Fruit fly (Drosophila melanogaster) Kc167 (cell line): ENCODE data around the gene qua.

Experiments used
- Myc ChIP-seq: fragments of >200 bp; optimal IDR thresholded peaks from 2 replicates; lab custom pipeline; 2017; ENCODE audit warnings: missing external identifiers
- Sin3A ChIP-seq: fragments of >200 bp; optimal IDR thresholded peaks from 2 replicates; lab custom pipeline; 2018; ENCODE audit warnings: missing external identifiers
- h ChIP-seq: fragments of >200 bp; optimal IDR thresholded peaks from 3 replicates; lab custom pipeline; 2018; ENCODE audit warnings: missing external identifiers
- insv ChIP-seq: fragments of >200 bp; optimal IDR thresholded peaks from 3 replicates; lab custom pipeline; 2018; ENCODE audit warnings: missing external identifiers
- psq ChIP-seq: fragments of >200 bp; optimal IDR thresholded peaks from 2 replicates; lab custom pipeline; 2017; ENCODE audit warnings: missing external identifiers
- ttk ChIP-seq: sonication (Bioruptor generic); optimal IDR thresholded peaks from 2 replicates; lab custom pipeline; 2017; ENCODE audit warnings: missing external identifiers

qua gene

DNA sequence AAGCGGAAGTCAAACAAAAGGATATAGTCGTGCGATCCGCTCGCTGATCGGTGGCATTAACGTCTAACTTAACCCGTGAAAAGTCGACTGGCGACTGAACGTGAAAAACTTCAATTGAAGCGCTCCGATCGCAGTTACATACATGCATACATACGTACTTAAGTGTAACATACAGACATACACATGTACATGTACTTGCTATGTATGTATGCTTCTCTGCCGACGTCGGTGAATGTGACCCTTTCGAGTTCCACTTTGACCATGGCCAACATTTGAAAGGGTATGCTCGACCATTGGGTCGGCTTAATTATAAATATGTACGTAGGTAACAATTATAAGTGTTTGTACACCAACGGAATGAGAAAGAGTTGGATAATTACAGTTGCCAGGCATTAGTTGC, at the start of gene qua:
Gene qua, minus strand, starts transcription at position 101 of the 400 bp plus-strand sequence.
- TF ChIP-seq insv (lab: Kevin White, UChicago) (no peak), Sin3A (no peak), h (lab: Kevin White, UChicago) (no peak), Myc (lab: Kevin White, UChicago) (no peak), psq (lab: Kevin White, UChicago) (no peak), ttk (lab: Kevin White, UChicago) (no peak)

- TF ChIP-seq Myc (lab: Kevin White, UChicago) (no peak), psq (lab: Kevin White, UChicago) (no peak), h (lab: Kevin White, UChicago) (no peak), insv (lab: Kevin White, UChicago) (no peak), ttk (lab: Kevin White, UChicago) (no peak)
Measured at dm6 chr2L:17542661-17543278, 45.8 kb upstream of the qua start.

DNA sequence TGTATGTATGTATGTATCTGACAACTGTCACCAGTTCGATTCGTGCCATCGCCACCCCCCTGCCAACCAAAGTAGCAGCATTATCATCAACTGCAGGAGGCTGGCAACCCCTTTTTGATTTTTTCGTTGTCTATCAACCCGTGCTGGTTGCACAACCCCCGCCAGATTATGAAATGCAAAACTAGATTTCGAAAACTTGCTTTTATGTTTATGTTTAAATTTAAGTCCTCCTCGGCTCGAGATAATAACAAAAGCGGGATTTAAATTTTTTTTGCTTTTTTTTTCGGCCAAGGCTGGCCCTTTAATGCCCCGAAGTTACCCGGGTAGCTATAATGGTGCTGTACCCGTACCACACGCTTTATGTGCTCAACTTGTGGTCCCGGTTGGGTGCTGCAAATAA, 44.1 kb upstream of the qua start:
- TF ChIP-seq Sin3A (no peak), psq (lab: Kevin White, UChicago) (no peak), insv (lab: Kevin White, UChicago) (no peak), Myc (lab: Kevin White, UChicago) (no peak), h (lab: Kevin White, UChicago) (no peak), ttk (lab: Kevin White, UChicago) (no peak)

dm6 chr2L:17533794-17534193, 36.8 kb upstream of the qua start:
- no peak for TF ChIP-seq Sin3A
- no peak for TF ChIP-seq psq (lab: Kevin White, UChicago)
- TF ChIP-seq Myc (lab: Kevin White, UChicago): no peak
- TF ChIP-seq insv (lab: Kevin White, UChicago): no peak
- no peak for TF ChIP-seq ttk (lab: Kevin White, UChicago)
- no peak for TF ChIP-seq h (lab: Kevin White, UChicago)

dm6 chr2L:17532134-17532533, 35.1 kb upstream of the qua start, which contains the start of gene CG15145:
Gene CG15145 (minus strand): TSS chr2L:17532234.
- TF ChIP-seq ttk (lab: Kevin White, UChicago) (no peak), psq (lab: Kevin White, UChicago) (no peak)

- TF ChIP-seq psq (lab: Kevin White, UChicago): no peak
- TF ChIP-seq Sin3A: no peak
- no peak for TF ChIP-seq h (lab: Kevin White, UChicago)
- no peak for TF ChIP-seq Myc (lab: Kevin White, UChicago)
Measured at dm6 chr2L:17529022-17529421, 32.0 kb upstream of the qua start, which contains the start of gene CG15144. Gene CG15144 (minus strand): TSS chr2L:17529122.

- TF ChIP-seq psq (lab: Kevin White, UChicago): no peak
- TF ChIP-seq Sin3A: no peak
- TF ChIP-seq insv (lab: Kevin White, UChicago): no peak
- no peak for TF ChIP-seq h (lab: Kevin White, UChicago)
- TF ChIP-seq ttk (lab: Kevin White, UChicago): no peak
- no peak for TF ChIP-seq Myc (lab: Kevin White, UChicago)
Measured at dm6 chr2L:17524449-17524848, 27.4 kb upstream of the qua start, which contains the start of gene CG15143. Gene CG15143 (minus strand): TSS chr2L:17524549.

- TF ChIP-seq Sin3A: no peak
- TF ChIP-seq psq (lab: Kevin White, UChicago): no peak
- no peak for TF ChIP-seq ttk (lab: Kevin White, UChicago)
- no peak for TF ChIP-seq insv (lab: Kevin White, UChicago)
- TF ChIP-seq h (lab: Kevin White, UChicago): no peak
- no peak for TF ChIP-seq Myc (lab: Kevin White, UChicago)
Measured at dm6 chr2L:17514090-17514715, 17.2 kb upstream of the qua start.

- no peak for TF ChIP-seq psq (lab: Kevin White, UChicago)
- no peak for TF ChIP-seq insv (lab: Kevin White, UChicago)
- no peak for TF ChIP-seq ttk (lab: Kevin White, UChicago)
- no peak for TF ChIP-seq Sin3A
- TF ChIP-seq Myc (lab: Kevin White, UChicago): no peak
- no peak for TF ChIP-seq h (lab: Kevin White, UChicago)
Measured at dm6 chr2L:17500946-17501451, 4.0 kb upstream of the qua start, which contains the start of the genes mEFTs and Dhc36C. Gene mEFTs (minus strand): TSS chr2L:17501106. Gene Dhc36C (plus strand): TSS chr2L:17501401.

DNA sequence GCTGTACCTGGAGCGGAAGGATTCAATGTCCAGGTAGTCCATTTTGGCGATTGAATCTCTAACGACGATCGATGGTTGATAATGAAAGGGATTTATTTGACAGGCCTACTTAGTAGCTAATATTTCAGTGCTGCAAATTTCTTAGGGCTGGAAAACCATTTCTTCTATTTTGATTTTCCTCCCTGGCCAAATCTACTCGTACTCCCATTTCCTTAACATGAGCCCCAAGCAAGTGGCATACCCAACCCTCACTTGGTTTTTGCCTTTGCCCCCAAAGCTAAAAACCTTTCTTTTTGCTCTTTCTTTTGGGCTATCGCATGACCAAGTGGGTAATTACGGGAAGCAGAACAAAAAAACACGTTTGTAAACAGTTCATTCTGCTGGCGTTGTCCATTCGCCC, 1.7 kb upstream of the qua start, which contains the start of gene CG15142:
Gene CG15142, minus strand, starts transcription at position 101 of the 400 bp plus-strand sequence.
- no peak for TF ChIP-seq h (lab: Kevin White, UChicago)
- no peak for TF ChIP-seq ttk (lab: Kevin White, UChicago)
- TF ChIP-seq Myc (lab: Kevin White, UChicago): no peak

DNA sequence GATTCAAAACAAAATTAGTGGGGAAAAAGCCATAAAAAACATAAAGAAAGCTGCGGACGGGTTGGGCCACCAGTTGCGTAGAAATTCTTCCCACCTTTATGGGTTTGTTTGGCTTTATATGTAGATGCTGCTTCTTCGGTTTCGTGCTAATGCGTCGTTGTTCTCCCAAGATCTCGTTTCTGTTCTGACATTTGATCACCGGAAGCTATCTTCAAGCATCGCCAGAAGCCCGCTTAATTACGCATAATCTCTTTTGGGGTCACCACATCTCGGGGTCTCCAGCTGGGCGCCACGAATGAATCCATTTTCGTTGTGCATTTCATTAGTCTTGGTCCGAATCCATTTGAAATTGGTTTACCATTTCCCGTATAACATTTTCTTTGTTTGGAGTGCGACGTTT, 1.2 kb downstream of the qua start:
- TF ChIP-seq ttk (lab: Kevin White, UChicago): no peak
- TF ChIP-seq h (lab: Kevin White, UChicago): no peak
- no peak for TF ChIP-seq Myc (lab: Kevin White, UChicago)
- no peak for TF ChIP-seq psq (lab: Kevin White, UChicago)
- TF ChIP-seq Sin3A: no peak
- no peak for TF ChIP-seq insv (lab: Kevin White, UChicago)

DNA sequence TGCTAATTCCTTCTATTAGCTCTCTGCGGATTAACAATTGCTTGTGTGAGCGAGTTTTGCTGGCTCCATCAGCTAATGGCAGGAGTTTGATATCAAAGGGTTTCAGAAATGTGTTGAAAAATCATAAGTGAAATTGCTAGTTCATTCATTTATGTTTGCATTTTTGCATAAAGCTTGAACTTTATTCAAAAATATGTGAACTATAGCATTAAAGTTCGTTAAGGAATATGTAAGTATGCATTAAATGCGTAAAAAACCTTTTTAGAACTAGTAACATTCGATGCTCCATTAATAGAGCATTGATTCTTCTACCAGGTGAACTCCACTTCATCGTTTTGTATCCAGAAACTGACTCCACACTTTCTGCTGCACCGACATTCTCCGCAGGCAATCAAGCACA, 4.3 kb downstream of the qua start:
- TF ChIP-seq h (lab: Kevin White, UChicago) (no peak), ttk (lab: Kevin White, UChicago) (no peak), insv (lab: Kevin White, UChicago) (no peak), Myc (lab: Kevin White, UChicago) (no peak), psq (lab: Kevin White, UChicago) (no peak), Sin3A (no peak)
